Fruit fly (Drosophila melanogaster) whole organism, wandering third instar larva: Measurements from ENCODE around the gene CG18563.

Experiments used
- CG32264 ChIP-seq: fragments of 200-800 bp; sonication (Bioruptor generic); optimal IDR thresholded peaks from 2 replicates; lab custom pipeline; 2016; ENCODE audit warnings: missing biosample characterization, missing genetic modification characterization
- CG9705 ChIP-seq: fragments of 200-800 bp; sonication (Bioruptor generic); optimal IDR thresholded peaks from 2 replicates; lab custom pipeline; 2018; ENCODE audit warnings: missing biosample characterization, mild to moderate bottlenecking, missing genetic modification characterization
- Dif ChIP-seq: fragments of 200-275, 200-300 bp; sonication (Bioruptor generic); optimal IDR thresholded peaks from 2 replicates; lab custom pipeline; 2018; ENCODE audit warnings: missing biosample characterization, missing genetic modification characterization; ENCODE audit not compliant: partially characterized antibody
- GATAd ChIP-seq: sonication (Bioruptor generic); optimal IDR thresholded peaks from 2 replicates; lab custom pipeline; 2016; ENCODE audit warnings: missing biosample characterization, missing genetic modification characterization
- HLH106 ChIP-seq: fragments of 200-800 bp; optimal IDR thresholded peaks from 3 replicates; lab custom pipeline; 2019; ENCODE audit warnings: missing biosample characterization, mild to moderate bottlenecking, missing genetic modification characterization, moderate library complexity
- Hnf4 ChIP-seq: fragments of 200-800 bp; sonication (Bioruptor generic); optimal IDR thresholded peaks from 2 replicates; lab custom pipeline; 2016; ENCODE audit warnings: missing biosample characterization, mild to moderate bottlenecking, missing genetic modification characterization
- Hr78 ChIP-seq: fragments of >200 bp; optimal IDR thresholded peaks from 2 replicates; lab custom pipeline; 2017; ENCODE audit warnings: missing biosample characterization, missing genetic modification characterization
- Hr83 ChIP-seq: fragments of 200-300 bp; sonication (Bioruptor generic); optimal IDR thresholded peaks from 2 replicates; lab custom pipeline; 2016; ENCODE audit warnings: missing biosample characterization, mild to moderate bottlenecking, missing genetic modification characterization, moderate library complexity; ENCODE audit not compliant: poor library complexity, severe bottlenecking
- Jra ChIP-seq: sonication (Bioruptor generic); optimal IDR thresholded peaks from 2 replicates; lab custom pipeline; 2016; ENCODE audit warnings: missing biosample characterization, missing genetic modification characterization
- Mio ChIP-seq: sonication (Bioruptor generic); optimal IDR thresholded peaks from 2 replicates; lab custom pipeline; 2016; ENCODE audit warnings: missing biosample characterization, missing genetic modification characterization
- Myc ChIP-seq: fragments of >200 bp; optimal IDR thresholded peaks from 2 replicates; lab custom pipeline; 2017
- N ChIP-seq: fragments of >200 bp; optimal IDR thresholded peaks from 2 replicates; lab custom pipeline; 2018; ENCODE audit warnings: missing biosample characterization, missing external identifiers, missing genetic modification characterization
- OdsH ChIP-seq: fragments of 200-800 bp; sonication (Bioruptor generic); optimal IDR thresholded peaks from 2 replicates; lab custom pipeline; 2016; ENCODE audit warnings: missing biosample characterization, mild to moderate bottlenecking, missing genetic modification characterization
- Rel ChIP-seq, 2 experiments: fragments of 200-800 bp; sonication (Bioruptor generic) in 1 of 2; optimal IDR thresholded peaks; 2 replicates in 1 of 2; 3 replicates in 1 of 2; lab custom pipeline; 2016 to 2019; ENCODE audit warnings: mild to moderate bottlenecking in 2 of 2, missing biosample characterization in 2 of 2, missing genetic modification characterization in 2 of 2, moderate library complexity in 1 of 2
- br ChIP-seq: fragments of 200-800 bp; sonication (Bioruptor generic); optimal IDR thresholded peaks from 2 replicates; lab custom pipeline; 2016; ENCODE audit warnings: missing biosample characterization, missing genetic modification characterization
- dmrt93B ChIP-seq: fragments of 200-800 bp; sonication (Bioruptor generic); optimal IDR thresholded peaks from 2 replicates; lab custom pipeline; 2018; ENCODE audit warnings: missing biosample characterization, mild to moderate bottlenecking, missing genetic modification characterization
- dsf ChIP-seq: sonication (Bioruptor generic); optimal IDR thresholded peaks from 2 replicates; lab custom pipeline; 2016; ENCODE audit warnings: missing biosample characterization, missing genetic modification characterization, borderline replicate concordance
- ey ChIP-seq: fragments of 200-800 bp; sonication (Bioruptor generic); optimal IDR thresholded peaks from 2 replicates; lab custom pipeline; 2016; ENCODE audit warnings: missing biosample characterization, missing genetic modification characterization
- foxo ChIP-seq, 2 experiments: fragments of 200-800 bp; sonication (Bioruptor generic); optimal IDR thresholded peaks; 2 replicates in 1 of 2; 3 replicates in 1 of 2; lab custom pipeline; 2016 to 2017; ENCODE audit warnings: missing biosample characterization in 2 of 2, missing genetic modification characterization in 2 of 2
- fru ChIP-seq: fragments of 200-800 bp; sonication (Bioruptor generic); optimal IDR thresholded peaks from 3 replicates; lab custom pipeline; 2016; ENCODE audit warnings: missing biosample characterization, mild to moderate bottlenecking, missing genetic modification characterization
- h ChIP-seq: fragments of 200-800 bp; sonication (Bioruptor generic); optimal IDR thresholded peaks from 3 replicates; lab custom pipeline; 2016; ENCODE audit warnings: missing biosample characterization, mild to moderate bottlenecking, missing genetic modification characterization
- pan ChIP-seq: fragments of >200 bp; optimal IDR thresholded peaks from 2 replicates; lab custom pipeline; 2017
- psq ChIP-seq: fragments of 200-800 bp; sonication (Bioruptor generic); optimal IDR thresholded peaks from 3 replicates; lab custom pipeline; 2017; ENCODE audit warnings: missing biosample characterization, mild to moderate bottlenecking, missing genetic modification characterization, moderate library complexity
- rgr ChIP-seq: fragments of 200-800 bp; sonication (Bioruptor generic); optimal IDR thresholded peaks from 3 replicates; lab custom pipeline; 2016; ENCODE audit warnings: missing biosample characterization, mild to moderate bottlenecking, missing genetic modification characterization
- sage ChIP-seq: fragments of 200-800 bp; sonication (Bioruptor generic); optimal IDR thresholded peaks from 2 replicates; lab custom pipeline; 2016; ENCODE audit warnings: missing biosample characterization, mild to moderate bottlenecking, missing genetic modification characterization
- sv ChIP-seq: fragments of 200-800 bp; sonication (Bioruptor generic); optimal IDR thresholded peaks from 3 replicates; lab custom pipeline; 2016; ENCODE audit warnings: missing biosample characterization, missing genetic modification characterization
- tai ChIP-seq: sonication (Bioruptor generic); optimal IDR thresholded peaks from 2 replicates; lab custom pipeline; 2016; ENCODE audit warnings: missing biosample characterization, missing genetic modification characterization
- woc ChIP-seq: sonication (Bioruptor generic); optimal IDR thresholded peaks from 2 replicates; lab custom pipeline; 2016; ENCODE audit warnings: missing biosample characterization, mild to moderate bottlenecking, missing genetic modification characterization

The CG18563 gene

DNA sequence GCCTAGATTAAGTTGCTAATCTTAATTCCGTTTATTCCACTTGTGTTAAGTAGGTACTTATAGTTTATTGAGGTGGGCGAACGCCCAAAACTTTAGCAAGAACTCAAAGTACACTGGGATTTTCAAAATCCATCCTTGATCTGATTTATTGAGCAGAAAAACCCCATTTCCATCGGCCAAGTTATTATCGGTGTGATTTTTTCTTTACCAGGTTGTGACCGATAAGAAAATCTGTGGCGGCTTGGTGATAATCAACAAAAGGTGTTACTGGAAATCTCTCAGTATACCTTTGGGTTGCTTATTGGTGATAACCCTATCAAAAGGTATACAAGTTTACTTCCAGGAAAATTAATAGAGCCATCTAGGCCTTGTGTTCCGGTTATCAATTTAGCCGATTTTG lies 37.4 kb downstream of the CG18563 start:
- TF ChIP-seq OdsH (GFP tag; lab: Kevin White, UChicago) (no peak), h (GFP tag; lab: Kevin White, UChicago) (no peak), Rel (GFP tag; optimal IDR thresholded peaks at IDR 0.05; lab: Kevin White, UChicago) (no peak), Rel (tag; optimal IDR thresholded peaks at IDR 0.05; lab: Kevin White, UChicago) (peak; percentile 98), br (no peak)

DNA sequence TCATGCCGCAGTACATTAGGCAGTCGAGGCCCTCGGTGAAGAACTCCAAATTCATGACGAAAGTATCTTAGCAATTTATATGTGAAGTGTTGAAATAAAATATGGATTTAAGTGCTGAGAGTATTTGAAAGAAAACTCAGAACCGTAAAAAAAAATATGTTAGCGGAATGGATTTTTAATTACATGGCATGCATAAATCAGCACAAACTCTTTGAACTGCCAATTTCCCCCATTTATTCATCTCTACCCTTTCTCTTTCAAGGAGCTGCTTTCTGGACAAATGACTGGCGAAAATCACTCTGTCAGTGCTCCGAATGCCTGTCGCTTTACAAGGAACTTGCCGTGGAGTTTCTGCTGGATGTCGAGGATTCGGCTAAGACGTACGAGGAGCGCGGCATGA lies 45.3 kb downstream of the CG18563 start, which contains the start of gene Rsph9:
Gene Rsph9, minus strand, starts transcription at position 101 of the 400 bp plus-strand sequence.
- TF ChIP-seq Hr83 (GFP tag; lab: Kevin White, UChicago) = no peak

DNA sequence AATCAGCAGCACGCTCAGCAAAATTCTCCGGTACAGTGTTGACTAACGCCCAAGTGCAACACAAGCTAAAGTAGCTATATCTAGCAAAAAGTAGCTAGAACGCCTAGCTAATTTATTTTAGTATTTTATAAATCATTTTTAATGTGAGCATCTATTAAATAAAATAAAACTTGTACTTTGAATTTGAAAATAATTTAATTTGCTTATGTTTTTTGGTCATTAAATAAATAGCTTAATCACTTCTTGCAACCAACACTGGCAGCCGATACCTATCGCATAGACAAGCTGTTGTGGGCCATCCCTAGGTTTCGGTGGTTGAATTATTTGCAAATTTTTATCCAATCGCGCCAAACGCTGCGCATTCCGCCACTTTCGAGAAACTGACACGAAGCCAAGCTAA lies 47.5 kb downstream of the CG18563 start, which contains the start of the genes Polr2J and CG15141:
Gene Polr2J, minus strand, starts transcription at position 49 of the 400 bp plus-strand sequence.
Gene CG15141, plus strand, starts transcription at position 284 of the 400 bp plus-strand sequence.
- TF ChIP-seq Dif (GFP tag; lab: Kevin White, UChicago) (peak; percentile 6), psq (GFP tag; lab: Kevin White, UChicago) (peak; percentile 79), h (GFP tag; lab: Kevin White, UChicago) (peak; percentile 83), br (peak; percentile 79), tai (GFP tag; lab: Kevin White, UChicago) (no peak), sv (GFP tag; lab: Kevin White, UChicago) (peak; percentile 86), dsf (GFP tag; lab: Kevin White, UChicago) (peak; percentile 66), fru (peak; percentile 85), GATAd (GFP tag; lab: Kevin White, UChicago) (peak; percentile 79), dmrt93B (GFP tag; lab: Kevin White, UChicago) (peak; percentile 61), ey (GFP tag; lab: Kevin White, UChicago) (peak; percentile 69), foxo (GFP tag; optimal IDR thresholded peaks at IDR 0.05; lab: Kevin White, UChicago) (peak in 1 of 2 experiments; percentile 85), N (no peak), rgr (GFP tag; lab: Kevin White, UChicago) (peak; percentile 84), sage (GFP tag; lab: Kevin White, UChicago) (no peak), pan (no peak), OdsH (GFP tag; lab: Kevin White, UChicago) (peak; percentile 69), Hnf4 (GFP tag; lab: Kevin White, UChicago) (peak; percentile 81), Hr78 (GFP tag; lab: Kevin White, UChicago) (no peak), Rel (GFP tag; optimal IDR thresholded peaks at IDR 0.05; lab: Kevin White, UChicago) (no peak), Rel (tag; optimal IDR thresholded peaks at IDR 0.05; lab: Kevin White, UChicago) (peak; percentile 78), Jra (GFP tag; lab: Kevin White, UChicago) (peak; percentile 83), CG9705 (GFP tag; lab: Kevin White, UChicago) (peak; percentile 68), Myc (lab: Kevin White, UChicago) (peak; percentile 89), woc (GFP tag; lab: Kevin White, UChicago) (peak; percentile 83), Mio (GFP tag; lab: Kevin White, UChicago) (no peak), HLH106 (tag; lab: Kevin White, UChicago) (peak; percentile 81), CG32264 (GFP tag; lab: Kevin White, UChicago) (peak; percentile 55)
